Worm (Caenorhabditis elegans) whole organism, young adult: Measurements from ENCODE around the gene mrpl-35.

Source experiments
- B0336.3 ChIP-seq: fragments of 200-800 bp; sonication (Bioruptor generic); IDR thresholded peaks from 2 replicates; pipeline ENCODE4 v1.3.6; 2022; ENCODE audit warnings: missing genetic modification characterization, missing compliant biosample characterization
- C17E4.6 ChIP-seq: fragments of 200-800 bp; sonication (Bioruptor generic); IDR thresholded peaks from 2 replicates; pipeline ENCODE4 v1.3.6; 2022; ENCODE audit warnings: missing genetic modification reagents, missing genetic modification characterization, missing compliant biosample characterization
- F33H1.4 ChIP-seq: fragments of 200-800 bp; sonication (Bioruptor generic); IDR thresholded peaks from 2 replicates; pipeline ENCODE4 v1.3.6; 2022; ENCODE audit warnings: missing genetic modification reagents, missing genetic modification characterization, missing compliant biosample characterization
- F39B2.1 ChIP-seq: fragments of 200-800 bp; sonication (Bioruptor generic); IDR thresholded peaks from 2 replicates; pipeline ENCODE4 v1.3.6; 2022; ENCODE audit warnings: missing genetic modification reagents, missing genetic modification characterization, missing compliant biosample characterization
- F49E8.2 ChIP-seq: sonication (generic microtip); optimal IDR thresholded peaks from 3 replicates; lab custom pipeline; 2017; ENCODE audit warnings: missing genetic modification characterization, mild to moderate bottlenecking, missing compliant biosample characterization, antibody characterized with exemption, moderate library complexity; ENCODE audit not compliant: insufficient read depth
- F52B5.7 ChIP-seq: sonication (generic microtip); optimal IDR thresholded peaks from 2 replicates; lab custom pipeline; 2016; ENCODE audit warnings: mild to moderate bottlenecking, missing genetic modification characterization, missing compliant biosample characterization
- K11D2.4 ChIP-seq: fragments of 200-800 bp; sonication (Bioruptor generic); IDR thresholded peaks from 2 replicates; pipeline ENCODE4 v1.3.6; 2022; ENCODE audit warnings: missing genetic modification reagents, missing genetic modification characterization, missing compliant biosample characterization
- T07F8.4 ChIP-seq: sonication (generic microtip); optimal IDR thresholded peaks from 2 replicates; lab custom pipeline; 2016; ENCODE audit warnings: mild to moderate bottlenecking, missing genetic modification characterization, moderate library complexity, missing compliant biosample characterization
- Y53G8AR.9 ChIP-seq: fragments of 200-800 bp; sonication (Bioruptor generic); conservative IDR thresholded peaks from 2 replicates; pipeline ENCODE4 v1.3.6; 2022; ENCODE audit warnings: missing genetic modification reagents, missing genetic modification characterization, missing compliant biosample characterization
- Y56A3A.18 ChIP-seq: fragments of 200-800 bp; sonication (Bioruptor generic); IDR thresholded peaks from 2 replicates; pipeline ENCODE4 v1.3.6; 2022; ENCODE audit warnings: missing genetic modification reagents, missing genetic modification characterization, missing compliant biosample characterization
- ama-1 ChIP-seq, 3 experiments: fragments of 150-350 bp in 1 of 3; sonication (generic microtip) in 2 of 3; optimal IDR thresholded peaks; 2 replicates each; lab custom pipeline; 2014 to 2018; ENCODE audit warnings: missing biosample characterization in 2 of 3, missing genetic modification characterization in 2 of 3, missing genetic modification reagents in 2 of 3
- aptf-3 ChIP-seq: fragments of 200-800 bp; sonication (Bioruptor generic); IDR thresholded peaks from 2 replicates; pipeline ENCODE4 v1.3.6; 2022; ENCODE audit warnings: missing genetic modification characterization, missing compliant biosample characterization
- athp-1 ChIP-seq: sonication (generic microtip); optimal IDR thresholded peaks from 2 replicates; lab custom pipeline; 2017; ENCODE audit warnings: mild to moderate bottlenecking, missing genetic modification characterization, missing compliant biosample characterization
- attf-6 ChIP-seq: fragments of 200-800 bp; sonication (Bioruptor generic); IDR thresholded peaks from 2 replicates; pipeline ENCODE4 v1.3.6; 2022; ENCODE audit warnings: missing genetic modification reagents, missing genetic modification characterization, missing compliant biosample characterization
- cebp-1 ChIP-seq, 2 experiments: fragments of 200-800 bp in 1 of 2; sonication (Bioruptor generic) in 1 of 2; sonication (generic microtip) in 1 of 2; IDR thresholded peaks in 1 of 2; optimal IDR thresholded peaks in 1 of 2; 2 replicates each; pipeline versions ENCODE4 v1.3.6 to Lab custom; 2017 to 2022; ENCODE audit warnings: missing compliant biosample characterization in 2 of 2, missing genetic modification characterization in 2 of 2, mild to moderate bottlenecking in 1 of 2, missing genetic modification reagents in 1 of 2, moderate library complexity in 1 of 2
- ceh-100 ChIP-seq: fragments of 200-800 bp; sonication (Bioruptor generic); IDR thresholded peaks from 2 replicates; pipeline ENCODE4 v1.3.6; 2022; ENCODE audit warnings: missing genetic modification reagents, missing genetic modification characterization, missing compliant biosample characterization
- ceh-58 ChIP-seq: fragments of 200-800 bp; sonication (Bioruptor generic); IDR thresholded peaks from 2 replicates; pipeline ENCODE4 v1.3.6; 2022; ENCODE audit warnings: missing genetic modification characterization, missing compliant biosample characterization
- egl-18 ChIP-seq: fragments of 200-800 bp; sonication (Bioruptor generic); IDR thresholded peaks from 2 replicates; pipeline ENCODE4 v1.3.6; 2022; ENCODE audit warnings: missing genetic modification reagents, missing genetic modification characterization, missing compliant biosample characterization
- ekl-4 ChIP-seq: fragments of 200-800 bp; sonication (Bioruptor generic); IDR thresholded peaks from 2 replicates; pipeline ENCODE4 v1.3.6; 2022; ENCODE audit warnings: missing genetic modification reagents, missing genetic modification characterization, missing compliant biosample characterization
- fkh-3 ChIP-seq: sonication (generic microtip); optimal IDR thresholded peaks from 2 replicates; lab custom pipeline; 2016; ENCODE audit warnings: mild to moderate bottlenecking, missing genetic modification characterization, missing compliant biosample characterization
- hlh-12 ChIP-seq: sonication (generic microtip); optimal IDR thresholded peaks from 2 replicates; lab custom pipeline; 2016; ENCODE audit warnings: missing genetic modification characterization, missing compliant biosample characterization
- hmg-1.2 ChIP-seq: fragments of 200-800 bp; sonication (Bioruptor generic); IDR thresholded peaks from 2 replicates; pipeline ENCODE4 v1.3.6; 2022; ENCODE audit warnings: missing genetic modification reagents, missing genetic modification characterization, missing compliant biosample characterization
- let-526 ChIP-seq: fragments of 200-800 bp; sonication (Bioruptor generic); IDR thresholded peaks from 2 replicates; pipeline ENCODE4 v1.3.6; 2022; ENCODE audit warnings: missing genetic modification reagents, missing genetic modification characterization, missing compliant biosample characterization
- lin-35 ChIP-seq, 3 experiments: fragments of 150-350 bp in 2 of 3; sonication (generic microtip) in 1 of 3; optimal IDR thresholded peaks; 2 replicates each; lab custom pipeline; 2014 to 2018; ENCODE audit warnings: missing biosample characterization in 3 of 3, missing genetic modification characterization in 3 of 3, missing genetic modification reagents in 3 of 3
- lin-54 ChIP-seq: fragments of 200-800 bp; sonication (Bioruptor generic); optimal IDR thresholded peaks from 2 replicates; lab custom pipeline; 2018; ENCODE audit warnings: mild to moderate bottlenecking, missing genetic modification characterization, missing compliant biosample characterization
- madf-3 ChIP-seq: fragments of 200-800 bp; sonication (Bioruptor generic); IDR thresholded peaks from 2 replicates; pipeline ENCODE4 v1.3.6; 2022; ENCODE audit warnings: missing genetic modification reagents, missing genetic modification characterization, missing compliant biosample characterization
- mcd-1 ChIP-seq: fragments of 200-800 bp; sonication (Bioruptor generic); IDR thresholded peaks from 2 replicates; pipeline ENCODE4 v1.3.6; 2022; ENCODE audit warnings: missing genetic modification reagents, missing genetic modification characterization, missing compliant biosample characterization
- mel-28 ChIP-seq: sonication (generic microtip); optimal IDR thresholded peaks from 2 replicates; lab custom pipeline; 2016; ENCODE audit warnings: borderline replicate concordance, mild to moderate bottlenecking, missing genetic modification characterization, missing compliant biosample characterization
- mxl-1 ChIP-seq: sonication (generic microtip); optimal IDR thresholded peaks from 2 replicates; lab custom pipeline; 2016; ENCODE audit warnings: missing genetic modification characterization, missing compliant biosample characterization
- nfya-1 ChIP-seq: sonication (generic microtip); optimal IDR thresholded peaks from 2 replicates; lab custom pipeline; 2017; ENCODE audit warnings: antibody characterized with exemption, missing compliant biosample characterization, missing genetic modification characterization, borderline replicate concordance; ENCODE audit not compliant: insufficient read depth
- nfya-2 ChIP-seq: fragments of 200-800 bp; sonication (Bioruptor generic); IDR thresholded peaks from 2 replicates; pipeline ENCODE4 v1.3.6; 2022; ENCODE audit warnings: missing genetic modification reagents, missing genetic modification characterization, missing compliant biosample characterization
- nfyb-1 ChIP-seq: fragments of 200-800 bp; sonication (Bioruptor generic); IDR thresholded peaks from 2 replicates; pipeline ENCODE4 v1.3.6; 2022; ENCODE audit warnings: missing genetic modification reagents, missing genetic modification characterization, missing compliant biosample characterization
- pbrm-1 ChIP-seq: fragments of 200-800 bp; sonication (Bioruptor generic); IDR thresholded peaks from 2 replicates; pipeline ENCODE4 v1.3.6; 2022; ENCODE audit warnings: missing genetic modification reagents, missing genetic modification characterization, missing compliant biosample characterization
- rcor-1 ChIP-seq: fragments of 200-800 bp; sonication (Bioruptor generic); IDR thresholded peaks from 2 replicates; pipeline ENCODE4 v1.3.6; 2022; ENCODE audit warnings: missing genetic modification reagents, missing genetic modification characterization, missing compliant biosample characterization
- sdz-38 ChIP-seq: sonication (generic microtip); optimal IDR thresholded peaks from 2 replicates; lab custom pipeline; 2016; ENCODE audit warnings: missing genotype, missing genetic modification characterization, missing compliant biosample characterization
- snpc-3.4 ChIP-seq: sonication (generic microtip); optimal IDR thresholded peaks from 2 replicates; lab custom pipeline; 2017; ENCODE audit warnings: missing genetic modification characterization, mild to moderate bottlenecking, missing compliant biosample characterization, antibody characterized with exemption, moderate library complexity, missing genotype, missing genetic modification reagents
- somi-1 ChIP-seq: fragments of 200-800 bp; sonication (Bioruptor generic); optimal IDR thresholded peaks from 2 replicates; lab custom pipeline; 2018; ENCODE audit warnings: mild to moderate bottlenecking, missing genetic modification characterization, missing compliant biosample characterization
- tbp1 ChIP-seq: fragments of 200-800 bp; sonication (Bioruptor generic); optimal IDR thresholded peaks from 2 replicates; lab custom pipeline; 2018; ENCODE audit warnings: mild to moderate bottlenecking, missing genetic modification characterization, missing compliant biosample characterization
- tlf-1 ChIP-seq: fragments of 200-800 bp; sonication (Bioruptor generic); optimal IDR thresholded peaks from 2 replicates; lab custom pipeline; 2018; ENCODE audit warnings: mild to moderate bottlenecking, missing genetic modification characterization, missing compliant biosample characterization
- unc-62 ChIP-seq: fragments of 150-350 bp; optimal IDR thresholded peaks from 2 replicates; lab custom pipeline; 2014; ENCODE audit warnings: missing biosample characterization, missing genetic modification reagents, missing genetic modification characterization
- ztf-18 ChIP-seq: sonication (generic microtip); optimal IDR thresholded peaks from 2 replicates; lab custom pipeline; 2016; ENCODE audit warnings: missing genotype, mild to moderate bottlenecking, missing genetic modification characterization, missing compliant biosample characterization
- ztf-22 ChIP-seq: fragments of 200-800 bp; sonication (Bioruptor generic); optimal IDR thresholded peaks from 2 replicates; lab custom pipeline; 2018; ENCODE audit warnings: mild to moderate bottlenecking, missing genetic modification characterization, moderate library complexity, missing compliant biosample characterization
- ztf-28 ChIP-seq: fragments of 200-800 bp; sonication (Bioruptor generic); IDR thresholded peaks from 2 replicates; pipeline ENCODE4 v1.3.6; 2022; ENCODE audit warnings: missing genetic modification reagents, missing genetic modification characterization, missing compliant biosample characterization
- ztf-3 ChIP-seq: fragments of 200-800 bp; sonication (Bioruptor generic); optimal IDR thresholded peaks from 2 replicates; lab custom pipeline; 2018; ENCODE audit warnings: mild to moderate bottlenecking, missing genetic modification characterization, missing compliant biosample characterization

The mrpl-35 gene

DNA sequence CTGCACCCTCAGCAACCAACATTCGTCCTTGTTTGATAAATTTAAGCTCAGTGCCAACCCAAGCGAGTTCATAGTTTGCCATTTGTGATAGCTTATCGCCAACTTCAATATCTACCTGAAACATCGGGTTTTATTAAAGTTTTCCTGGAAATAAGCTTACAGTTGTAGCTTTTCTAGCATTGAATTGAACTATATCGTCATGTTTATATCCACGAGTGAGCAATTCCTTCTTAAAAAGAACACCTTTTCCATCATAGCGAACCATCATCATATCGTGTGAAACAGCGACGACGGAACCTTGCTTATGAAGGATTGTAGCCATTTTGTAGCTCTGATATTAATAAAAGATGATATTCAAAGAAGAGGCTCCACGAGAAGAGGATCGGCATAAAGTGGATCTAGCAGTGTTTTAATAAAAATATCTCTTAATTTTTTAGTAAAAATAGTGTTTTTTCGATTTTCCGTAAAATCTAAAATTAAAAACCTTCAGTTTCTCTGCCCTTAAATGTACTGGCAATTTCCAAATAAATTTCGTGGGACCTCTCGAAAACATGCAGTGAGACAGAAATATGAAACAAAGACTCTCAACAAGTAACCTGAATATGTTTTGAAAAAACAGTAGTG, 7.7 kb upstream of the mrpl-35 start, which contains the start of gene M01F1.8 (continued):
- TF ChIP-seq F33H1.4 (GFP tag; lab: Robert Waterston, UW) (peak; percentile 22; the same call in 1 of the 2 replicates), ztf-18 (tag; lab: Kevin White, UChicago) (peak; percentile 19), Y56A3A.18 (GFP tag; lab: Robert Waterston, UW) (0 out of 2 replicates have a peak, but pooled peaks have one; percentile 26), sdz-38 (tag; lab: Kevin White, UChicago) (no peak), lin-35 (GFP tag; optimal IDR thresholded peaks at IDR 0.05; lab: Kevin White, UChicago) (peak in 1 of 3 experiments; percentile 40), nfya-2 (GFP tag; lab: Robert Waterston, UW) (0 out of 2 replicates have a peak, but pooled peaks have one; percentile 54), tlf-1 (GFP tag; lab: Kevin White, UChicago) (peak; percentile 2), ceh-100 (GFP tag; lab: Robert Waterston, UW) (0 out of 2 replicates have a peak, but pooled peaks have one; percentile 17), B0336.3 (GFP tag; lab: Robert Waterston, UW) (peak; percentile 20; the same call in 1 of the 2 replicates), lin-54 (GFP tag; lab: Kevin White, UChicago) (peak; percentile 62)

DNA sequence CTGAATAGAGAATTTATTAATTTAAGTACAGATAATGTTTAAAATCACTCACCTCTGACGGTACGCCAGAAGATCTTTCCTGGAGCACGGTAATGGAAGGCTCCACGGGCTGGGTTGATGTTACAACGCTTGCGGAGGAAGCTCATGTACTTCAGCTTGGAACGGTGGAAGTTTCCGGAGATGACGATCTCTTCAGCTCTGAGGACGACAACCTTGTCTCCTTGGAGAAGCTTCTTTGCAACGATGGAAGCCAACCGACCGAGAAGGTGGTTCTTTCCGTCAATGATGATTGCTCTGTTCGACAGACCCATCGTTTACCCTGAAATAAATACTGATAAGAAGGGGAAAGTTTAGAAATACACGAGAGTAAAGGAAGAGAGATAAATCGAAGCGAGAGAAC, 6.8 kb upstream of the mrpl-35 start, which contains the start of gene rpl-16:
rpl-16 (minus strand) TSS at position 319 of the 400 bp plus-strand sequence.
- TF ChIP-seq cebp-1 (GFP tag; IDR thresholded peaks at IDR 0.05; lab: Robert Waterston, UW) (no peak), cebp-1 (tag; optimal IDR thresholded peaks at IDR 0.05; lab: Kevin White, UChicago) (peak; percentile 22), mxl-1 (tag; lab: Kevin White, UChicago) (no peak), ama-1 (optimal IDR thresholded peaks at IDR 0.05; lab: Kevin White, UChicago) (no peak), ama-1 (GFP tag; optimal IDR thresholded peaks at IDR 0.05; lab: Kevin White, UChicago) (peak in 1 of 2 experiments; percentile 67), ztf-22 (GFP tag; lab: Kevin White, UChicago) (no peak), egl-18 (GFP tag; lab: Robert Waterston, UW) (peak; percentile 62; the same call in 1 of the 2 replicates), hmg-1.2 (GFP tag; lab: Robert Waterston, UW) (peak; percentile 17; the same call in 1 of the 2 replicates), pbrm-1 (GFP tag; lab: Robert Waterston, UW) (peak; percentile 31), T07F8.4 (tag; lab: Kevin White, UChicago) (no peak), F49E8.2 (tag; lab: Kevin White, UChicago) (peak; percentile 38), F52B5.7 (no peak), somi-1 (GFP tag; lab: Kevin White, UChicago) (no peak), unc-62 (GFP tag; lab: Kevin White, UChicago) (no peak), athp-1 (tag; lab: Kevin White, UChicago) (no peak), ceh-58 (GFP tag; lab: Robert Waterston, UW) (no peak), F39B2.1 (GFP tag; lab: Robert Waterston, UW) (peak; percentile 34; the same call in 1 of the 2 replicates), fkh-3 (tag; lab: Kevin White, UChicago) (no peak), madf-3 (GFP tag; lab: Robert Waterston, UW) (no peak), ekl-4 (peak; percentile 73), Y53G8AR.9 (GFP tag; lab: Robert Waterston, UW) (peak; percentile 70), lin-54 (GFP tag; lab: Kevin White, UChicago) (peak; percentile 47), let-526 (GFP tag; lab: Robert Waterston, UW) (no peak), nfya-1 (tag; lab: Kevin White, UChicago) (no peak), aptf-3 (peak; percentile 60; the same call in 1 of the 2 replicates), ztf-3 (no peak), nfyb-1 (GFP tag; lab: Robert Waterston, UW) (peak; percentile 61; the same call in 1 of the 2 replicates), mel-28 (tag; lab: Kevin White, UChicago) (no peak), ztf-28 (GFP tag; lab: Robert Waterston, UW) (no peak), C17E4.6 (no peak), attf-6 (GFP tag; lab: Robert Waterston, UW) (0 out of 2 replicates have a peak, but pooled peaks have one; percentile 7), tlf-1 (GFP tag; lab: Kevin White, UChicago) (no peak), K11D2.4 (no peak), mcd-1 (GFP tag; lab: Robert Waterston, UW) (peak; percentile 46), tbp1 (peak; percentile 9), hlh-12 (tag; lab: Kevin White, UChicago) (no peak), F33H1.4 (GFP tag; lab: Robert Waterston, UW) (peak; percentile 18; the same call in 1 of the 2 replicates), rcor-1 (no peak), snpc-3.4 (tag; lab: Kevin White, UChicago) (peak; percentile 4)
